Fruit fly (Drosophila melanogaster) whole organism, embryonic: ENCODE measurements around the gene CG9582.
A peak's percentile ranks its signal among the peaks of the same experiment; 100 is the strongest.

Experiments
- Atf3 ChIP-seq: fragments of 200-800 bp; sonication (Bioruptor generic); optimal IDR thresholded peaks from 3 replicates; lab custom pipeline; 2016; ENCODE audit warnings: missing biosample characterization, missing genetic modification characterization
- C15 ChIP-seq: fragments of 200-800 bp; sonication (Bioruptor generic); IDR thresholded peaks from 3 replicates; pipeline ENCODE4 v1.3.6; 2022; ENCODE audit warnings: missing biosample characterization, missing genetic modification characterization
- CG11093 ChIP-seq: fragments of 200-800 bp; sonication (Bioruptor generic); IDR thresholded peaks from 3 replicates; pipeline ENCODE4 v1.3.6; 2022; ENCODE audit warnings: missing biosample characterization, missing genetic modification characterization
- CG11456 ChIP-seq: fragments of 200-800 bp; sonication (Bioruptor generic); IDR thresholded peaks from 3 replicates; pipeline ENCODE4 v1.3.6; 2022; ENCODE audit warnings: missing biosample characterization, missing genetic modification characterization
- CG11560 ChIP-seq: fragments of 200-800 bp; sonication (Bioruptor generic); IDR thresholded peaks from 3 replicates; pipeline ENCODE4 v1.3.6; 2022; ENCODE audit warnings: missing biosample characterization, missing genetic modification characterization
- CG12104 ChIP-seq: fragments of 200-800 bp; sonication (Bioruptor generic); optimal IDR thresholded peaks from 3 replicates; lab custom pipeline; 2016; ENCODE audit warnings: missing biosample characterization, missing genetic modification characterization
- CG13123 ChIP-seq: fragments of 200-800 bp; sonication (Bioruptor generic); optimal IDR thresholded peaks from 2 replicates; lab custom pipeline; 2016; ENCODE audit warnings: missing biosample characterization, missing genetic modification characterization
- CG13894 ChIP-seq: fragments of 200-800 bp; sonication (Bioruptor generic); optimal IDR thresholded peaks from 3 replicates; lab custom pipeline; 2018; ENCODE audit warnings: missing biosample characterization, mild to moderate bottlenecking, missing genetic modification characterization, moderate library complexity
- CG14667 ChIP-seq: fragments of 200-800 bp; sonication (Bioruptor generic); IDR thresholded peaks from 2 replicates; pipeline ENCODE4 v1.3.6; 2022; ENCODE audit warnings: missing biosample characterization, missing genetic modification characterization
- CG14710 ChIP-seq: fragments of 200-800 bp; sonication (Bioruptor generic); optimal IDR thresholded peaks from 3 replicates; lab custom pipeline; 2019; ENCODE audit warnings: missing biosample characterization, mild to moderate bottlenecking, missing genetic modification characterization, moderate library complexity
- CG16863 ChIP-seq: fragments of 200-800 bp; sonication (Bioruptor generic); optimal IDR thresholded peaks from 3 replicates; lab custom pipeline; 2016; ENCODE audit warnings: missing biosample characterization, missing genetic modification characterization
- CG18262 ChIP-seq: fragments of 200-800 bp; optimal IDR thresholded peaks from 3 replicates; lab custom pipeline; 2019; ENCODE audit warnings: missing biosample characterization, mild to moderate bottlenecking, missing genetic modification characterization, moderate library complexity
- CG30020 ChIP-seq: fragments of 200-800 bp; optimal IDR thresholded peaks from 2 replicates; lab custom pipeline; 2019; ENCODE audit warnings: missing biosample characterization, mild to moderate bottlenecking, missing genetic modification characterization, moderate library complexity
- CG31224 ChIP-seq: fragments of 200-800 bp; sonication (Bioruptor generic); IDR thresholded peaks from 2 replicates; pipeline ENCODE4 v1.3.6; 2022; ENCODE audit warnings: missing biosample characterization, missing genetic modification characterization
- CG31388 ChIP-seq: fragments of 200-800 bp; sonication (Bioruptor generic); optimal IDR thresholded peaks from 2 replicates; lab custom pipeline; 2016; ENCODE audit warnings: missing biosample characterization, missing genetic modification characterization
- CG33557 ChIP-seq: fragments of 200-800 bp; sonication (Bioruptor generic); optimal IDR thresholded peaks from 2 replicates; lab custom pipeline; 2019; ENCODE audit warnings: missing biosample characterization, mild to moderate bottlenecking, missing genetic modification characterization, moderate library complexity
- CG43689 ChIP-seq: fragments of 200-800 bp; sonication (Bioruptor generic); IDR thresholded peaks from 2 replicates; pipeline ENCODE4 v1.3.6; 2022; ENCODE audit warnings: missing biosample characterization, missing genetic modification characterization
- CG4707 ChIP-seq: fragments of 200-800 bp; sonication (Bioruptor generic); optimal IDR thresholded peaks from 2 replicates; lab custom pipeline; 2018; ENCODE audit warnings: missing biosample characterization, mild to moderate bottlenecking, missing genetic modification characterization, moderate library complexity
- CG9437 ChIP-seq: fragments of 200-800 bp; sonication (Bioruptor generic); optimal IDR thresholded peaks from 2 replicates; lab custom pipeline; 2018; ENCODE audit warnings: missing biosample characterization, mild to moderate bottlenecking, missing genetic modification characterization
- CG9609 ChIP-seq: fragments of 200-800 bp; sonication (Bioruptor generic); optimal IDR thresholded peaks from 3 replicates; lab custom pipeline; 2016; ENCODE audit warnings: missing biosample characterization, missing genetic modification characterization
- CG9932 ChIP-seq: fragments of 200-800 bp; sonication (Bioruptor generic); IDR thresholded peaks from 2 replicates; pipeline ENCODE4 v1.3.6; 2022; ENCODE audit warnings: missing biosample characterization, missing genetic modification characterization
- CkIIα-i1 ChIP-seq: fragments of 200-800 bp; sonication (Bioruptor generic); IDR thresholded peaks from 2 replicates; pipeline ENCODE4 v1.3.6; 2022; ENCODE audit warnings: missing biosample characterization, missing genetic modification characterization
- Dfd ChIP-seq, 2 experiments: fragments of >200 bp; optimal IDR thresholded peaks; 2 replicates each; lab custom pipeline; 2017; ENCODE audit warnings: missing biosample characterization in 2 of 2, missing genetic modification characterization in 2 of 2
- ERR ChIP-seq: fragments of 200-800 bp; sonication (Bioruptor generic); optimal IDR thresholded peaks from 2 replicates; lab custom pipeline; 2016; ENCODE audit warnings: missing biosample characterization, missing genetic modification characterization
- Fer3 ChIP-seq: fragments of 200-800 bp; sonication (Bioruptor generic); optimal IDR thresholded peaks from 2 replicates; lab custom pipeline; 2018; ENCODE audit warnings: missing biosample characterization, mild to moderate bottlenecking, missing genetic modification characterization, moderate library complexity
- Gug ChIP-seq: fragments of 200-800 bp; sonication (Bioruptor generic); IDR thresholded peaks from 4 replicates; pipeline ENCODE4 v1.3.6; 2022; ENCODE audit warnings: missing biosample characterization, missing genetic modification characterization
- HLH54F ChIP-seq: fragments of 200-800 bp; sonication (Bioruptor generic); optimal IDR thresholded peaks from 3 replicates; lab custom pipeline; 2016; ENCODE audit warnings: missing biosample characterization, missing genetic modification characterization
- Hmx ChIP-seq: fragments of 200-800 bp; sonication (Bioruptor generic); optimal IDR thresholded peaks from 2 replicates; lab custom pipeline; 2016; ENCODE audit warnings: missing biosample characterization, missing genetic modification characterization
- Lhr ChIP-seq: fragments of 200-800 bp; sonication (Bioruptor generic); optimal IDR thresholded peaks from 3 replicates; lab custom pipeline; 2017; ENCODE audit warnings: mild to moderate bottlenecking, missing biosample characterization, missing genetic modification reagents, missing genetic modification characterization
- Meics ChIP-seq: fragments of 200-800 bp; sonication (Bioruptor generic); optimal IDR thresholded peaks from 2 replicates; lab custom pipeline; 2017; ENCODE audit warnings: missing biosample characterization, mild to moderate bottlenecking, missing genetic modification characterization
- Myb ChIP-seq: fragments of 200-800 bp; sonication (Bioruptor generic); optimal IDR thresholded peaks from 2 replicates; lab custom pipeline; 2016; ENCODE audit warnings: missing biosample characterization, missing genetic modification characterization
- NC2α ChIP-seq: fragments of 200-800 bp; sonication (Bioruptor generic); optimal IDR thresholded peaks from 2 replicates; lab custom pipeline; 2016; ENCODE audit warnings: missing biosample characterization, missing genetic modification characterization
- Nf-YB ChIP-seq: fragments of 200-800 bp; sonication (Bioruptor generic); optimal IDR thresholded peaks from 3 replicates; lab custom pipeline; 2019; ENCODE audit warnings: missing biosample characterization, mild to moderate bottlenecking, missing genetic modification characterization, moderate library complexity
- Opbp ChIP-seq: fragments of 200-800 bp; sonication (Bioruptor generic); IDR thresholded peaks from 3 replicates; pipeline ENCODE4 v1.3.6; 2022; ENCODE audit warnings: missing biosample characterization, missing genetic modification characterization; ENCODE audit not compliant: partially characterized antibody
- Sox100B ChIP-seq: fragments of 200-800 bp; sonication (Bioruptor generic); optimal IDR thresholded peaks from 3 replicates; lab custom pipeline; 2018; ENCODE audit warnings: missing biosample characterization, mild to moderate bottlenecking, missing genetic modification characterization
- Sry-β ChIP-seq: fragments of 200-800 bp; sonication (Bioruptor generic); optimal IDR thresholded peaks from 2 replicates; lab custom pipeline; 2018; ENCODE audit warnings: missing biosample characterization, mild to moderate bottlenecking, missing genetic modification characterization, moderate library complexity
- ab ChIP-seq: fragments of 200-800 bp; sonication (Bioruptor generic); optimal IDR thresholded peaks from 2 replicates; lab custom pipeline; 2016; ENCODE audit warnings: missing biosample characterization, missing genetic modification characterization
- ac ChIP-seq: fragments of 200-800 bp; sonication (Bioruptor generic); optimal IDR thresholded peaks from 3 replicates; lab custom pipeline; 2017; ENCODE audit warnings: missing biosample characterization, mild to moderate bottlenecking, missing genetic modification characterization
- bcd ChIP-seq: fragments of 200-800 bp; sonication (Bioruptor generic); optimal IDR thresholded peaks from 2 replicates; lab custom pipeline; 2017; ENCODE audit warnings: missing biosample characterization, mild to moderate bottlenecking, missing genetic modification characterization
- br ChIP-seq: fragments of >200 bp; optimal IDR thresholded peaks from 2 replicates; lab custom pipeline; 2017
- ci ChIP-seq: fragments of 200-800 bp; sonication (Bioruptor generic); IDR thresholded peaks from 3 replicates; pipeline ENCODE4 v1.3.6; 2022; ENCODE audit warnings: missing biosample characterization, missing genetic modification characterization
- croc ChIP-seq: fragments of 200-800 bp; sonication (Bioruptor generic); conservative IDR thresholded peaks from 3 replicates; pipeline ENCODE4 v1.3.6; 2022; ENCODE audit warnings: missing biosample characterization, missing genetic modification characterization
- dpn ChIP-seq, 2 experiments: fragments of 200-800 bp; sonication (Bioruptor generic); optimal IDR thresholded peaks; 3 replicates each; lab custom pipeline; 2016; ENCODE audit warnings: missing biosample characterization in 2 of 2, missing genetic modification characterization in 2 of 2
- fd102C ChIP-seq: fragments of 200-800 bp; sonication (Bioruptor generic); optimal IDR thresholded peaks from 2 replicates; lab custom pipeline; 2018; ENCODE audit warnings: missing biosample characterization, mild to moderate bottlenecking, missing genetic modification characterization, moderate library complexity
- gcm ChIP-seq: fragments of 200-800 bp; sonication (Bioruptor generic); optimal IDR thresholded peaks from 2 replicates; lab custom pipeline; 2019; ENCODE audit warnings: missing biosample characterization, mild to moderate bottlenecking, missing genetic modification characterization, moderate library complexity
- pfk ChIP-seq: fragments of 200-800 bp; sonication (Bioruptor generic); optimal IDR thresholded peaks from 2 replicates; lab custom pipeline; 2018; ENCODE audit warnings: missing biosample characterization, mild to moderate bottlenecking, missing genetic modification characterization, moderate library complexity
- phol ChIP-seq: fragments of 200-800 bp; sonication (Bioruptor generic); optimal IDR thresholded peaks from 3 replicates; lab custom pipeline; 2018; ENCODE audit warnings: missing biosample characterization, mild to moderate bottlenecking, missing genetic modification characterization, moderate library complexity
- pros ChIP-seq: fragments of 200-800 bp; sonication (Bioruptor generic); optimal IDR thresholded peaks from 3 replicates; lab custom pipeline; 2019; ENCODE audit warnings: missing biosample characterization, mild to moderate bottlenecking, missing genetic modification characterization, moderate library complexity
- run ChIP-seq: fragments of 200-800 bp; sonication (Bioruptor generic); optimal IDR thresholded peaks from 3 replicates; lab custom pipeline; 2018; ENCODE audit warnings: missing biosample characterization, mild to moderate bottlenecking, missing genetic modification characterization
- sr ChIP-seq: fragments of 200-800 bp; sonication (Bioruptor generic); IDR thresholded peaks from 3 replicates; pipeline ENCODE4 v1.3.6; 2022; ENCODE audit warnings: missing biosample characterization, missing genetic modification characterization
- unpg ChIP-seq: fragments of 200-800 bp; sonication (Bioruptor generic); optimal IDR thresholded peaks from 3 replicates; lab custom pipeline; 2018; ENCODE audit warnings: missing biosample characterization, mild to moderate bottlenecking, missing genetic modification characterization, moderate library complexity

CG9582 gene

DNA sequence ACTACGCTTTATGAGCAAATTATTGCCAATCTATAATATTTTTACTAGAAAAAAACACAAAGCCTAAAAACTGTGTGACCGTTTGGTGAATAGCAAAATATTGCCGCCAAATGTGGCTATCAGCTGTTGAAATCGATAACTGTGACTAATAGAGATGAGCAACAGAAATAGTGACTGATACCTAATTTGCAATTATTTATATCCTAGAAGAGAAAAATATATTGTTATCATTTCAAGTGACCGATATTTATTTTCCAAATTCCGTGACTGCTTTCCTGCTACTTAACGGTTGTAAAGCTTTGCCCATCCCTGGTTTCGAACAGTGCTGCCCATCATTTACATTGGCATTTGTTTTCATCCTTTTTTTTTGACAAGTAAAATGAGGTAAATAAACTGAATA is 34.4 kb downstream of the CG9582 start, which contains the start of the genes alien and CG18661 (continued):
- peak; percentile 72; the same call in 1 of the 3 replicates for TF ChIP-seq CG11093 (GFP tag; lab: Robert Waterston, UW)
- TF ChIP-seq ci (GFP tag; lab: Robert Waterston, UW), result peak; percentile 93
- TF ChIP-seq CG31388, result no peak
- peak; percentile 47 for TF ChIP-seq Meics (GFP tag; lab: Kevin White, UChicago)
- TF ChIP-seq run, result peak; percentile 54
- peak; percentile 62 for TF ChIP-seq ERR (GFP tag; lab: Kevin White, UChicago)
- peak; percentile 74 for TF ChIP-seq CG31224 (GFP tag; lab: Robert Waterston, UW)
- peak; percentile 94 for TF ChIP-seq Atf3 (GFP tag; lab: Kevin White, UChicago)
- peak; percentile 27 for TF ChIP-seq CG33557 (GFP tag; lab: Kevin White, UChicago)
- TF ChIP-seq br (lab: Kevin White, UChicago), result no peak
- peak; percentile 91 for TF ChIP-seq croc (GFP tag; lab: Robert Waterston, UW)
- TF ChIP-seq CG16863 (GFP tag; lab: Kevin White, UChicago), result peak; percentile 40
- TF ChIP-seq Hmx (GFP tag; lab: Kevin White, UChicago), result peak; percentile 84
- no peak for TF ChIP-seq pfk (GFP tag; lab: Kevin White, UChicago)
- peak; percentile 30 for TF ChIP-seq gcm (GFP tag; lab: Kevin White, UChicago)
- no peak for TF ChIP-seq CG4707 (GFP tag; lab: Kevin White, UChicago)
- TF ChIP-seq CG30020, result peak; percentile 61
- peak; percentile 50 for TF ChIP-seq Fer3 (tag; lab: Kevin White, UChicago)
- TF ChIP-seq Sry-β (GFP tag; lab: Kevin White, UChicago), result peak; percentile 70
- TF ChIP-seq CG11456 (GFP tag; lab: Robert Waterston, UW), result peak; percentile 94
- peak; percentile 92 for TF ChIP-seq Gug (GFP tag; lab: Robert Waterston, UW)
- peak; percentile 48 for TF ChIP-seq fd102C (GFP tag; lab: Kevin White, UChicago)
- peak; percentile 43 for TF ChIP-seq ab (GFP tag; lab: Kevin White, UChicago)
- TF ChIP-seq CG13123 (GFP tag; lab: Kevin White, UChicago), result peak; percentile 49
- peak; percentile 75 for TF ChIP-seq bcd
- peak; percentile 79 for TF ChIP-seq CG14710
- TF ChIP-seq CG14667 (GFP tag; lab: Robert Waterston, UW), result peak; percentile 80
- TF ChIP-seq CG9609 (GFP tag; lab: Kevin White, UChicago), result peak; percentile 77
- TF ChIP-seq dpn (GFP tag; optimal IDR thresholded peaks at IDR 0.05; lab: Kevin White, UChicago), result peak; percentile 93 to 96
- peak; percentile 86; the same call in 2 of the 3 replicates for TF ChIP-seq C15 (GFP tag; lab: Robert Waterston, UW)
- TF ChIP-seq Myb (GFP tag; lab: Kevin White, UChicago), result peak; percentile 99
- TF ChIP-seq CG43689, result peak; percentile 55; the same call in 1 of the 2 replicates
- peak; percentile 81 for TF ChIP-seq phol (tag; lab: Kevin White, UChicago)
- TF ChIP-seq CG9932 (GFP tag; lab: Robert Waterston, UW), result peak; percentile 98
- TF ChIP-seq NC2α (GFP tag; lab: Kevin White, UChicago), result peak; percentile 36
- TF ChIP-seq Dfd (GFP tag; optimal IDR thresholded peaks at IDR 0.05; lab: Kevin White, UChicago), result no peak
- peak; percentile 12 for TF ChIP-seq Nf-YB
- TF ChIP-seq sr (GFP tag; lab: Robert Waterston, UW), result peak; percentile 73; the same call in 1 of the 3 replicates
- no peak for TF ChIP-seq ac (GFP tag; lab: Kevin White, UChicago)
- 0 out of 2 replicates have a peak, but pooled peaks have one; percentile 64 for TF ChIP-seq CkIIα-i1 (GFP tag; lab: Robert Waterston, UW)
- TF ChIP-seq Sox100B, result peak; percentile 49
- TF ChIP-seq CG13894 (tag; lab: Kevin White, UChicago), result peak; percentile 72
- TF ChIP-seq pros, result no peak
- peak; percentile 16 for TF ChIP-seq CG9437 (GFP tag; lab: Kevin White, UChicago)
- peak; percentile 43 for TF ChIP-seq CG12104 (GFP tag; lab: Kevin White, UChicago)
- peak; percentile 67; the same call in 2 of the 3 replicates for TF ChIP-seq CG11560 (tag; lab: Robert Waterston, UW)
- peak; percentile 82 for TF ChIP-seq HLH54F (GFP tag; lab: Kevin White, UChicago)
- TF ChIP-seq Lhr, result peak; percentile 87
- TF ChIP-seq Opbp (GFP tag; lab: Robert Waterston, UW), result peak; percentile 28; the same call in 1 of the 3 replicates
- peak; percentile 70 for TF ChIP-seq unpg (GFP tag; lab: Kevin White, UChicago)
- no peak for TF ChIP-seq CG18262 (tag; lab: Kevin White, UChicago)
